Worm (Caenorhabditis elegans): ENCODE data around the gene Y16B4A.2.

Gene Y16B4A.2

DNA sequence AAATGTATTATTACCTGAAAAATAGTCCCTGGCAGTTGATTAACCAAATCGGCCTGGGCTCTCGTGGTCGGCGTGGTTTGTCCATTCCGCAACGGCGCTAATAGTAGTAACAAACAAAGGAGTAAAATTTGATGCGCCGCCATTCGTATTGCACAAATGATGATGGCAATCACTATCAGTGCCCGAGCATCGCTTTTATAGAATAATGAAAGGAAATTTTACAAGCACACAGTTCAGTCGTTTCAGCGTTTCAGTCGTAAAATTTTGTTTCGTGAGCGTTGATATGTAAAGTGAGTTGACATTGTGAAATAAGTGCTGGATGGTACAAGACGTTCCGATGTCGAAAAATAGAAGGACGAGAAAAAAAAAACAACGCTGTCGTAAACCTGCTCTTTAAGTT lies at the start of gene Y16B4A.2:
Y16B4A.2 (minus strand) TSS at position 170 of the 400 bp plus-strand sequence.
- no peak for TF ChIP-seq dao-5 (tag; optimal IDR thresholded peaks at IDR 0.05)
- no peak for TF ChIP-seq him-1 (tag; optimal IDR thresholded peaks at IDR 0.05)
- no peak for TF ChIP-seq W03F9.2 (tag; optimal IDR thresholded peaks at IDR 0.05)

DNA sequence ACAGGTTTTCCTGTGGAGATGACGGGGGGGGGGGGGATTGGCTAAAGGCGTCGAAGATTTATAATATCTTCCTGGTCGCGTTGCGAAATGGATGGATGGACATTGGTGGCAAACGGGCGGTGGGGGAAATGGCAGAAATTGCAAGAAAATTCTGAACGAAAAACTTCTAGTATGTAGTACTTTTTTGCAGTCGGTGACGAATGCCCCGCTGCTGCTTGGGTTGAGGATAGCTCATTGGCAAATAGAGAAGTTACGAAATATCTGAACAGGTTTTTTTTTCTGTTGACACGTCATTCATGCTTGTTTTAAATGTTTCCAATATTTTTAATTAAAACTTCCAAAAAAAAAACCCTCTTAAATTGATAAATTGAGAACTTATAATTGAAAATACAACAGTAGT lies 47.8 kb upstream of the Y16B4A.2 start:
- TF ChIP-seq W03F9.2 (tag; optimal IDR thresholded peaks at IDR 0.05), result no peak
- TF ChIP-seq dao-5 (tag; optimal IDR thresholded peaks at IDR 0.05), result no peak
- no peak for TF ChIP-seq him-1 (tag; optimal IDR thresholded peaks at IDR 0.05)

DNA sequence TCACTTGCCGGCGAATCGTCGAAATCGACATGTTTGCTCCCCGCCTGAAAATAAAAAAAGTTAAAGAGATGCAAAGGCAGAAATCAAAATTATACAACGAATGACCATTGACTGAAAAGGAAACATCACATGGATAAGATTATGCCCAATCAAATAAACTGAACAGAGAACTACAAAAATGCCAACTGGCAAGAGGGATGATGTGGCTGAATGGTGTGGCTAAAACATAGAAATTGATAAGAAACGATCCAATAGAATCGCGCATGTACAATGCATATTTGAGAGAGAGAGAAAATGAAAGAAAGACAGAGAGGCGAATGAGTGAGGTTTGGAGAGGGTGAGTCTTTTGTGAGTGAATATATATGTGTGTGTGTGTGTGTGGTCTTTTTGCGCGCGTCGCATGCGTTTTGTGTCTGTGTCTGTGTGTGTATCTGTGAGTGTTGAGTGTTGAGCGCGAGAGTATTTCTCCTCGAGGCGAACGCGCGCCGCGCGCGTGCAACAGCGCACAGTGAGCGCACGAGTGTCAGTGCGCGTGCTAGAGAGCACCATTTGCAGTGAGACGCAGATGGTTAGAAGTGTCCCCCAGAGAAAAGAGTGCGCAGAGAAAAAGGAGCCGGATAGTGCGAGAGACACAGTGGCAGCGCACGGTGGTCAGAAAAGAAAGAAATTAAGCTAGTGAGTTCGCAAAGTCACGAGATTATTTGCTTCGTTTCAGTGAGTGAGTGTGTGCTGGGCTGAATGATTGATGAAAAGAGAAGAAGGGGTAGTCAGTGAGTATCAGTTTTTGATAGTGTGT lies 47.0 kb upstream of the Y16B4A.2 start, which contains the start of gene epn-1:
epn-1 (minus strand) TSS at position 51 of the 796 bp plus-strand sequence.
- TF ChIP-seq W03F9.2 (tag; optimal IDR thresholded peaks at IDR 0.05), result peak; percentile 63
- peak; percentile 47 for TF ChIP-seq dao-5 (tag; optimal IDR thresholded peaks at IDR 0.05)
- TF ChIP-seq him-1 (tag; optimal IDR thresholded peaks at IDR 0.05), result peak; percentile 91

DNA sequence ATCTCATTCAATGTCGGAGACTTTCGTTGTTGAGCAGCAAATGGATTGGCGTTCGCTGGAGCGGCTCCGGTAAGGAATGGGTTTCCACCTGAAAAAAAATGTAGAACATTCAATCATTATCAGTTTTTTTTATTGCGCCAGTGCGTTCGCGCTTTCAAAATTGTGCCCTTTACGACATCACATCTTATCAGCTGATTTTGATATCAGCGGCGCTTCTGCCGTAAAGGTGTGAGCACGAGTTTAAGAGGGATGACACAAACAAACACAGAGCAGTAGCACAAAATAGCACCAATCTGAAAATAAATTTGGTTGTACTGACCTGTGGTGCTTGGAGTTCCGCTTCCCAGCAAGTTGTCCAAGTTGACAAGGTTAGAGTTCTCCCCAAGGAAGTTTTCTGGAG lies 45.1 kb upstream of the Y16B4A.2 start:
- TF ChIP-seq dao-5 (tag; optimal IDR thresholded peaks at IDR 0.05) (no peak), W03F9.2 (tag; optimal IDR thresholded peaks at IDR 0.05) (no peak), him-1 (tag; optimal IDR thresholded peaks at IDR 0.05) (no peak)

DNA sequence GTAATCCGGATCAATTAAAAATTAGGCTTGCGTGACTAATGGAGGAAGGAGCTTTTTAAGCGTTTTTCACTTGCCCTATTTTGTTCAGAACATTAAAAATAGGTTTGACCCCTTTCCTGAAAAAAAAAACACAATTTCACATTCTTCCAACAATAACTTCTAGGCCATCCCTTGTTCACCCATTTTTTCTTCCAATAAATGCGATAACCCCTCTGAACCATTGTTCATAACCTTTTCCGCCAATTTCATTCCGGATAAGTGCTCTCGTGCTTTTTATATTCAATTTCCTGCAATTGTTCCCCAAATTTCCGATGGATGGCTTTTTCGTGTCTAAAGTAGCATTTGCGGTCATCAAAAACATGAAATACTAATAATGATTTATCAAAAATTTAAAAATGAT lies 43.8 kb upstream of the Y16B4A.2 start:
- peak; percentile 25 for TF ChIP-seq him-1 (tag; optimal IDR thresholded peaks at IDR 0.05)
- no peak for TF ChIP-seq W03F9.2 (tag; optimal IDR thresholded peaks at IDR 0.05)
- no peak for TF ChIP-seq dao-5 (tag; optimal IDR thresholded peaks at IDR 0.05)

DNA sequence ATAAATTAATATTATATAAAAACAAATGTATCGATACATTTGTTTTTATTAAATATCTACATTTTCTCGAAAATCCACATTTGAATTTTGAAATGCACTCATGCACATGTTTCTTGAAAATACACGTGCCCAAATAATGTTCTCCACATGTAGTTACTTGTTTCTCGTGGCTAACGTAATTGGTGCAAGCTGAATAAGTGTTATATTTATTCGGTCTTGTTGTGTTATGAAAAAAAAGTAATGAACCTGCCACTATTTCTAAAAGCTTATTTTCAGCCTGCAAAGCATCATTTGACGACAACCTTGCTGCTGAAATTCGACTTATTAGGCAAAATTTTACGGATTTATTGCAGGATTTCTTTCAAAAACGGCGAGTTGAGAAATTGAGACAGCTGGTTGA lies 41.7 kb upstream of the Y16B4A.2 start:
- TF ChIP-seq W03F9.2 (tag; optimal IDR thresholded peaks at IDR 0.05) (peak; percentile 79), him-1 (tag; optimal IDR thresholded peaks at IDR 0.05) (peak; percentile 62), dao-5 (tag; optimal IDR thresholded peaks at IDR 0.05) (no peak)

DNA sequence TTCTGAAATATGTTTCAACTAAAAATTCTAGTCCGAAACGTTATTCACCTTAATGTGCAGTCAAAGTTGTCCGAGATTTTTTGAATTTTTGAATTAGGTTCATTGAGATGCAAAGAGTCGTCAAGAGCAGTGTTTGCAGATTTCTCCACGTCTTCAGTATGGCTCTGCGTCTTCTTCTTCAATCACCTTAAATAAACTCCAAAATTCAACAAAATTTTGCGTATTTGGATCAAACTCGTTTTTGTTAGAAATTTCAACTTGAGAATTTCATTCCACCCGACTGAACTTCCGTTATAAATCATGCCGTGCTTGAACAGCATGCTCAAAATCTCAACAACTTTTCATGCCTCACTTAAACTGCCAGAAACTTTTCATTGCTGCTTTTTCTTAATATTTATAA lies 40.4 kb upstream of the Y16B4A.2 start, which contains the start of gene T04C10.3:
T04C10.3 (plus strand) TSS at position 301 of the 400 bp plus-strand sequence.
- TF ChIP-seq him-1 (tag; optimal IDR thresholded peaks at IDR 0.05), result no peak
- no peak for TF ChIP-seq W03F9.2 (tag; optimal IDR thresholded peaks at IDR 0.05)
- TF ChIP-seq dao-5 (tag; optimal IDR thresholded peaks at IDR 0.05), result no peak

DNA sequence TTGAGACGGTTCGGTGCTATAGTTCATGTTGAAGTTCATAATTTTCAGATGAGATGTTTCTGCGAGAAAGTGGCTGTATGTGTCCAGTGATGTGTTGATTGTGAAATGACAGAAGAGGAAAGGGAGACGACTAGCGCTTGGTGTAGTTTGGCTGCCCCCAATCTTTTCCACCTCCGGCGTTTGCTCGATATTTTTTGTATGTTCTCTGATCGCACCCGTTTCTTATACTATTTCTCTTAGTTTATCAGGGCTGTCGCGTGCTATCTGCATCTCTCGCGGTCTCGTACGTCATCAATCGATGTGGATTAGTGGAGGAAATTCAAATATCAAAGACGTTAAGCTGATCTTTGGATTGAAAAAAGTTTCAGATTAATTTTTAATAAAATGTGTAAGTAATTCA lies 39.1 kb upstream of the Y16B4A.2 start, which contains the start of gene atf-4:
atf-4 (minus strand) TSS at position 93 of the 400 bp plus-strand sequence.
- TF ChIP-seq dao-5 (tag; optimal IDR thresholded peaks at IDR 0.05) (no peak), him-1 (tag; optimal IDR thresholded peaks at IDR 0.05) (no peak), W03F9.2 (tag; optimal IDR thresholded peaks at IDR 0.05) (peak; percentile 43)

DNA sequence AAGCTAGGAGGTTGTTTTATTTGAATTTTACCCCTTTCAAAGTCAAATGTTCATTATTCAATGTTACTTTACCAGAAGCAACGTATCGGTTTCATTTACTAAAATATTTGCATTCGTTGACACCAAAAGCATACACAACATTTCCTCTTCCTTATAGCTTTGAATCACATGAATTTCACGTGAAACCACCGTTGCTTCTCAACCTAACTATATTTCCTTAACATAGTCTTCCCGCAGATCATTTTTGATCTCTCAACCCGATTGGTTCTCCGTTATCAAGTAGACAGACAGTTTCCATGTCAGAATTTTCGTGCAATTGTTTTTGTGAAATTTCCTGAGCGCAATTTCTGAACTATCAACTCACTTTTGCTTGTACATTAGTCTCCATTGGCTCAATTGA lies 38.3 kb upstream of the Y16B4A.2 start:
- TF ChIP-seq W03F9.2 (tag; optimal IDR thresholded peaks at IDR 0.05), result no peak
- no peak for TF ChIP-seq him-1 (tag; optimal IDR thresholded peaks at IDR 0.05)
- no peak for TF ChIP-seq dao-5 (tag; optimal IDR thresholded peaks at IDR 0.05)

DNA sequence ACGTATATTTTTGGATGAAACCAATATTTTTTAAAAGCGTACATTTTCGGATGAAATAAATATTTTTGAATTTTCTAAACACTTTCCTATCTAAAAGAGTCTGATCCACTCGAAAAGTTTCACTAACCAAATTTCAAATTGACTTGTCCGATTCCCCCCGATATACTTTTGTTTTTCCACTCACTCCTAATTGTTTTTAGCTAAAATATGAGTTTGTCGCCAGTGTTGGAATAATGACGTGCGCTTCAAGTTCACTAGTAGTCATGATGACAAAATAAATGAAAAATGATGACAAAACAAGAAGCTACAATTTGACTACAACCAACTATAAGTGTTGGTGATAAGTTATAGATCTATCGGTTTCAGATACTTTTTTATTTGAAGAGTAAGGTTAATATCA lies 37.1 kb upstream of the Y16B4A.2 start:
- TF ChIP-seq him-1 (tag; optimal IDR thresholded peaks at IDR 0.05) (no peak), W03F9.2 (tag; optimal IDR thresholded peaks at IDR 0.05) (no peak), dao-5 (tag; optimal IDR thresholded peaks at IDR 0.05) (no peak)

DNA sequence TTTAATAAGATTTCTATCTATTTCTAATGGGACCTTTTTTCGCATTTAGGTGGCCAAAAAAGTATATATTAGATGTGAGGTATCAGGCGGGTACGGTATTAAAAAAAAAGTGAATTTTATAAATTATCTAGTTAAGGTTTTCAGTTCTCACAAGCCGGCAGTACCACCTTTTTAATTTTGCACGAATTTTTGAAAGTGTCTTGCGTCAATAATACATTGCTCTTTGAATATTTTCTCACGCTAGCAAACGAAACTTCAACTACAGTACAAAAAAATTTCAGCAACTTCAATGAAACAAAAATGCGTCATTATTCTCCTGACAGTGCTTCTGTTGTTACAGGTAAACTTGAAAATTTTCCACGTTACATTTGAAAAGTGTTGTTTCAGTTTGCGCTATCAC lies 35.3 kb upstream of the Y16B4A.2 start, which contains the start of gene F42D1.4:
F42D1.4 (plus strand) TSS at position 301 of the 400 bp plus-strand sequence.
- TF ChIP-seq dao-5 (tag; optimal IDR thresholded peaks at IDR 0.05), result no peak
- TF ChIP-seq him-1 (tag; optimal IDR thresholded peaks at IDR 0.05), result no peak
- no peak for TF ChIP-seq W03F9.2 (tag; optimal IDR thresholded peaks at IDR 0.05)

DNA sequence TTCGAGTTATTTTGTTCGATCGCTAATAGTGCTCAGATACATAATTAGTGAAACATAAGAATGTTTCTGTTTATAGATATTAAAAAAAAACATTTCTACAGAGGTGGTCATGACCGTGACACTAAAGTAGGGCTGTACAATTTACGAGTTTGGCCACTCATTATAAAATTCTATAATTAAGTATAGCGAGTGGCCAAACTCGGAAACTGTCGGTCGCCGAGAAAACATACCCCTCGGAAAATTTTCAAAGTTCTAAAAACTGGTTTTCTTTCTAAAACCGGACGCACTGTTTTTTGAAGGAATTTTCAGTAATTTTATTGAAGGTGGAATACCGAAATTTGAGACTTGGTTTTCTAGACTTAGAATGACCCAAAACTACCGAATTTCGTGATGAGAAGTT lies 34.1 kb upstream of the Y16B4A.2 start:
- no peak for TF ChIP-seq W03F9.2 (tag; optimal IDR thresholded peaks at IDR 0.05)
- TF ChIP-seq him-1 (tag; optimal IDR thresholded peaks at IDR 0.05), result no peak
- TF ChIP-seq dao-5 (tag; optimal IDR thresholded peaks at IDR 0.05), result no peak

DNA sequence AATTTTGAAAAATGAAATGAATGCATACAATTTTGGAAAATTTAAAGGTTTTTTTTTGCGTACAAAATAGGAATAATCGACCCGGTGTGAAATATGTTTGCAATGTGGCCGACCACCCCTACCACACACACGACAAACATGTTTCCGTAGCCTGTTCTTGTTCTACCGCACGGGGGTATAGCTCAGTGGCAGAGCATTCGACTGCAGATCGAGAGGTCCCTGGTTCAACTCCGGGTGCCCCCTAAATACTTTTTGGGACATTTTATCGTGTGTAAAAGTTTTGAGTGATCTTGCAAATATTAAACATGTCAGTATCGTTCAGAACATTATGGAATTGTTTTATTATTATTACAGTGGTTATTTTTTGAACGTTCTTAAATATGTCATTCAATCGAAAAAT lies 33.1 kb upstream of the Y16B4A.2 start:
- TF ChIP-seq W03F9.2 (tag; optimal IDR thresholded peaks at IDR 0.05), result no peak
- no peak for TF ChIP-seq him-1 (tag; optimal IDR thresholded peaks at IDR 0.05)
- TF ChIP-seq dao-5 (tag; optimal IDR thresholded peaks at IDR 0.05), result no peak

DNA sequence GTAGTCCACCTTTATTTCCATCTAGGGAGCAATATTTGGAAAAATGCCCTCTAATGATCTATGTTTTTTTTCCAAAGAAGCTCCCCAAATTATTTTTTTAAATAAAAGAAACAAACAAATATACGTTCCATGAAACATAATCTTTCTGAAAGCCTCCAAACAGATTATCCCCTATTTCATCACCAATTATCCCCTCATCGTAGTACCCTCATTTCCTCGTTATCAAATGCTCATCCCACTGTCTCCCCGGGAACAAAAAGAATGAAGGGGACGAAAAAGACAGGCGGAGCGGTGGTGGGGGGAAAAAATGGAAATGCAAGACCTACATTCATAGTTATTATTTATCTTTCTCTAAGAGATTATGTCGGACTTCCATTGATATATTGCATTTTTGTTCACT lies 25.8 kb upstream of the Y16B4A.2 start:
- no peak for TF ChIP-seq W03F9.2 (tag; optimal IDR thresholded peaks at IDR 0.05)
- TF ChIP-seq dao-5 (tag; optimal IDR thresholded peaks at IDR 0.05), result no peak
- no peak for TF ChIP-seq him-1 (tag; optimal IDR thresholded peaks at IDR 0.05)

Data from whole organism, L4/young adult.